Fruit fly (Drosophila melanogaster): Measurements from ENCODE around the gene GNBP3.

Gene GNBP3

DNA sequence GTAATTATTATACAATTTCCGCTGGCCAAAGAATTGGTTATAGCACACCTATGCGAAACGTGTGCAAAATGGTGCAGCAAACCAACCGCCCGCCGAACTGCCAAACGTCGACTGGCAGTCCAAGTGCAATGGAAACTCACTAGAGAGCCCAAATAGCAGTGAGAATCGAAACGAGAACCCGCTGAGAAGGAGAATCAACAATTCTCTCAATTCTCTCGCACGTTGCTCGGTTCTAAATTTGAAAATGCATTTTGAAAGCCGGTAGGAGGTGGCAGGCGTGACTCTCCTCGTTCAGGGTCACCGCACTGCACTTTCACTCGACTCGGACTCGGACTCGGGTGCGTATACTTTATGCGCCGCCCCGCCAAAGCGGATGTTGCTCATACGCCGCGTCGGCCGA, 25.0 kb downstream of the GNBP3 start, which contains the start of gene CG5644:
TSS of gene CG5644 (minus strand) at position 101 of the 400 bp plus-strand sequence.
- TF ChIP-seq tj (GFP tag; optimal IDR thresholded peaks at IDR 0.05) (peak; percentile 0), CG7045 (GFP tag; optimal IDR thresholded peaks at IDR 0.05) (no peak), bab1 (GFP tag; optimal IDR thresholded peaks at IDR 0.05) (no peak), Clk (GFP tag; optimal IDR thresholded peaks at IDR 0.05) (no peak), ovo (GFP tag; optimal IDR thresholded peaks at IDR 0.05) (no peak), CG1620 (GFP tag; optimal IDR thresholded peaks at IDR 0.05) (no peak), toe (GFP tag; optimal IDR thresholded peaks at IDR 0.05) (no peak)

DNA sequence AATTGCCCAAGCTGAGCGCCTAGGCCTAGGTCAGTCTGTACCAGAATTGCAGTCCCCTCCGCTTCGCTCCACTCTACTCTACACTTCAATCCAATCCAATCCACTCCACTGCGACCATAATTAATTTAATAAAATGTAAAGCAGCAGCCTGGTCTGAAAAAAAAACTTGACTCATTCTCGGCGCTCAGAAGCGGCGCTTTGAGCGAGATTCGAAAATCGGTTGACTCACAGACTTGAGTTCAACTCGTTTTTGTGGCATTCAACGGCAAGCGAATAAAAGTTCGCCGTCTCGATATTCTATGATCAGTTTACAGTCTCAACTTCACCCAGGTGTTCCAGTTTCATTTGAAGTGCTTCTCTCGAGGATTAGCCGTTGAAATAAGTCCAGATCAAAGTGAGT, 26.7 kb downstream of the GNBP3 start, which contains the start of gene CG13314:
TSS of gene CG13314 (plus strand) at position 301 of the 400 bp plus-strand sequence.
- TF ChIP-seq CG14711 (tag; optimal IDR thresholded peaks at IDR 0.05) (no peak), CG33017 (tag; optimal IDR thresholded peaks at IDR 0.05) (no peak), CG12768 (GFP tag; optimal IDR thresholded peaks at IDR 0.05) (no peak), CG11617 (GFP tag; optimal IDR thresholded peaks at IDR 0.05) (no peak), Mnt (GFP tag; optimal IDR thresholded peaks at IDR 0.05) (no peak), cnc (optimal IDR thresholded peaks at IDR 0.05) (no peak)

DNA sequence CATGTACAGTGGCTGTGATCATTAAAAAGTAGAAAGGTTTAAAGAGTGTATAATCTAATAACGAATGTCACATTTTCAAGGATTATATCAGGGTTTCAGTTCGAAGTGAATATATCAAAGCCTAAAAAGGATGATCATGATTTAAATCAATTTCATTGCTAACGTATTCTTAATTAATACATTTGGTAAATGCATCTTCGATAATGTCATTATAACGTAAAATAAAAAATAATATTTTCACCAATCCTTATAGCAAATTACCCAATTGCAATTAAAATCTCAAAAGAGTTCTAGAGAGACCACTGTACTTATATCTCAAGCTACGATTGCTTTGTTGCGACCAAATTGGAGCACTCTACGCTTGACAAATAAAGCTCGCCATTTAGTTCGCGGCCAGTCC, 27.2 kb downstream of the GNBP3 start:
- no peak for TF ChIP-seq CG7101 (tag; optimal IDR thresholded peaks at IDR 0.05)
- TF ChIP-seq Hr96 (GFP tag; optimal IDR thresholded peaks at IDR 0.05): no peak
- no peak for TF ChIP-seq CG33017 (tag; optimal IDR thresholded peaks at IDR 0.05)
- TF ChIP-seq kay (GFP tag; ENCODE audit: borderline replicate concordance): no peak
- TF ChIP-seq CG7045 (GFP tag; optimal IDR thresholded peaks at IDR 0.05): no peak
- no peak for TF ChIP-seq bab1 (GFP tag; optimal IDR thresholded peaks at IDR 0.05)
- no peak for TF ChIP-seq cnc (optimal IDR thresholded peaks at IDR 0.05)
- no peak for TF ChIP-seq CG1620 (GFP tag; optimal IDR thresholded peaks at IDR 0.05)
- no peak for TF ChIP-seq CG12768 (GFP tag; optimal IDR thresholded peaks at IDR 0.05)
- no peak for TF ChIP-seq CG5204 (GFP tag; optimal IDR thresholded peaks at IDR 0.05)
- TF ChIP-seq pad (GFP tag; optimal IDR thresholded peaks at IDR 0.05): no peak
- no peak for TF ChIP-seq toe (GFP tag; optimal IDR thresholded peaks at IDR 0.05)
- TF ChIP-seq CG14711 (tag; optimal IDR thresholded peaks at IDR 0.05): no peak
- no peak for TF ChIP-seq Mnt (GFP tag; optimal IDR thresholded peaks at IDR 0.05)
- TF ChIP-seq tj (GFP tag; optimal IDR thresholded peaks at IDR 0.05): no peak

DNA sequence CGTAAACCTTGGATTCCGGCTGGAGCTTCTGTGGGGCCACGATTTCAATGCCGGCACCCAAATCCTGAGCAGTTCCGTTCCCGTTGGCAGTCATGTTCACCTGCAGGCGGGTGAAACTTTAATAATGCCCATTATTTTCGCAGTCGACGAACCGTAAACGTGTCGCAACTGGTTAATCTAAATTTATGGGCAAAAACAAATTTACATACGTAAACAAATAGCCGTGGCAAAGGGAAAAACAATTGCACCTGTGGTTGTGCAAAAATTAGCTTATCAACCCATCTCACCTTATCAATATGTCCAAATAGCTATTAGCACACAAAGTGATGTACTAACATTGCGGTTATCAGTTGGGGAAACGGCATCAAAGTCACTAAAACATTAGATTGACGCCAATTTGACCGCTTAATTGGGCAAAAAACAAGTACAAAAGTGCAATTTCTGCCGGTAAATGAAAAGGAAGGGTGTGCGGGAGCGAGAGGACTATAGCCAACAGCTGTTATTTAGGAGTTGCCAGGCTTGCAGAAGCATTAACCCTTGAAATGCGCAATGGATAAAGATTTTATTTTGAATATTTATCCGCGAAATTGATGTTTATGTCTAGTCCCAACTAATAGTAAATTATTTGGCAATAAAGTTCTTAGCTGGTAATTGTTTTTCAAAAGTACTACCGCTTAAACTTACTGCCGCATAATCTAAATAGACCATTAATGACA, 30.5 kb downstream of the GNBP3 start:
- no peak for TF ChIP-seq cnc (optimal IDR thresholded peaks at IDR 0.05)
- no peak for TF ChIP-seq bab1 (GFP tag; optimal IDR thresholded peaks at IDR 0.05)
- peak; percentile 8 for TF ChIP-seq Hr96 (GFP tag; optimal IDR thresholded peaks at IDR 0.05)
- TF ChIP-seq CG12768 (GFP tag; optimal IDR thresholded peaks at IDR 0.05): peak; percentile 41
- peak; percentile 25 for TF ChIP-seq tj (GFP tag; optimal IDR thresholded peaks at IDR 0.05)
- peak; percentile 37 for TF ChIP-seq Mnt (GFP tag; optimal IDR thresholded peaks at IDR 0.05)
- TF ChIP-seq ovo (GFP tag; optimal IDR thresholded peaks at IDR 0.05): no peak
- TF ChIP-seq CG1620 (GFP tag; optimal IDR thresholded peaks at IDR 0.05): no peak
- TF ChIP-seq Clk (GFP tag; optimal IDR thresholded peaks at IDR 0.05): no peak
- no peak for TF ChIP-seq toe (GFP tag; optimal IDR thresholded peaks at IDR 0.05)
- TF ChIP-seq CG5204 (GFP tag; optimal IDR thresholded peaks at IDR 0.05): no peak
- peak; percentile 19 for TF ChIP-seq Crg-1 (GFP tag; optimal IDR thresholded peaks at IDR 0.05)
- TF ChIP-seq CG33017 (tag; optimal IDR thresholded peaks at IDR 0.05): peak; percentile 58
- TF ChIP-seq cic (GFP tag; optimal IDR thresholded peaks at IDR 0.05): peak; percentile 79
- peak; percentile 89 for TF ChIP-seq CG14711 (tag; optimal IDR thresholded peaks at IDR 0.05)
- TF ChIP-seq kay (GFP tag; ENCODE audit: borderline replicate concordance): peak; percentile 7
- TF ChIP-seq CG7045 (GFP tag; optimal IDR thresholded peaks at IDR 0.05): peak; percentile 60
- no peak for TF ChIP-seq pad (GFP tag; optimal IDR thresholded peaks at IDR 0.05)
- no peak for TF ChIP-seq CG7101 (tag; optimal IDR thresholded peaks at IDR 0.05)
- TF ChIP-seq CG11617 (GFP tag; optimal IDR thresholded peaks at IDR 0.05): peak; percentile 28

DNA sequence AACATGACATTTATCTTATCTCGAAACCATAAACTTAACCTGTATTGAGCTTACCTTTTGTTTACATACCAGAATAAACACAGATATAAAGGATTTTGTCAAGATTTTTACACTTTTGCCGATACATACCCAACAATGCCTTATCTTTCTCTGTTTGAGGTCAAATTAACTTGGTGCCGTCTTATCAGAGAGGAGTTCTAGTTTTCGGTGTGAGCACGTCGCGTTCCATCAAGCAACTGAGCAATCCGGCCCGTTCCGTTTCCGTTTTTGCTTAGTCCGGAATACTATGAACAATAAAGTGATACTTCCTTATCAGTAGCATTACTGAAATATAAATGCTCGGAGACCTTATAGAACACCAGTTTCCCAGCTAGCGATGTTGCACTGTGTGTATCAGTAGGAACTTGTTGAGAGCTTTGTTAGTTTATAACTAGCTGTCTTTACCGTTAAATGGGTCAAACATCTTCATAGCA, 31.1 kb downstream of the GNBP3 start, which contains the start of gene Galk:
TSS of gene Galk (minus strand) at position 244 of the 473 bp plus-strand sequence.
- TF ChIP-seq toe (GFP tag; optimal IDR thresholded peaks at IDR 0.05) (no peak), bab1 (GFP tag; optimal IDR thresholded peaks at IDR 0.05) (no peak), Hr96 (GFP tag; optimal IDR thresholded peaks at IDR 0.05) (no peak), CG11617 (GFP tag; optimal IDR thresholded peaks at IDR 0.05) (no peak), CG1620 (GFP tag; optimal IDR thresholded peaks at IDR 0.05) (peak; percentile 28), CG14711 (tag; optimal IDR thresholded peaks at IDR 0.05) (no peak), kay (GFP tag; ENCODE audit: borderline replicate concordance) (no peak), Mnt (GFP tag; optimal IDR thresholded peaks at IDR 0.05) (peak; percentile 45), tj (GFP tag; optimal IDR thresholded peaks at IDR 0.05) (peak; percentile 25), CG7045 (GFP tag; optimal IDR thresholded peaks at IDR 0.05) (no peak), Crg-1 (GFP tag; optimal IDR thresholded peaks at IDR 0.05) (peak; percentile 5), CG7101 (tag; optimal IDR thresholded peaks at IDR 0.05) (peak; percentile 59), CG33017 (tag; optimal IDR thresholded peaks at IDR 0.05) (peak; percentile 70), Clk (GFP tag; optimal IDR thresholded peaks at IDR 0.05) (peak; percentile 13), cic (GFP tag; optimal IDR thresholded peaks at IDR 0.05) (peak; percentile 29), ovo (GFP tag; optimal IDR thresholded peaks at IDR 0.05) (peak; percentile 22), cnc (optimal IDR thresholded peaks at IDR 0.05) (no peak), pad (GFP tag; optimal IDR thresholded peaks at IDR 0.05) (no peak), CG12768 (GFP tag; optimal IDR thresholded peaks at IDR 0.05) (peak; percentile 44), CG5204 (GFP tag; optimal IDR thresholded peaks at IDR 0.05) (peak; percentile 64)

DNA sequence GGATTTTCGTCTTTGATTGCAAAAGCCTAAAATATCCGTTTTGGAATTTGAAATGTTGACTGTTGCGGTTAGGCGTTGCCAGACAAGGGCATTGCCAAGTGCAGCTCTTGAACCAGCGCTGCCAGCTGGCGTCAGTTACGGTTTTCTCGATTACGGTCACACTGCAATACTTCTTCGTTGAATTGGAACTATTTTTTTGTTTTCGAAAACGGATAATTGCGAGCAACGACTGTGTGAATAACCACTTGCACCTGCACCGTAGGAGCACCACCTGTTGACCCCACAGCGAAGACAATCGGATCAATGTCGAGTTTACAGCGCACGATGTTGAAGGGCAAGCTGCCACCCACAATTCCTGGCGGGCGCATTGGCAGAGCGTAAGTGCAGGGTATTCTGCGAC, 31.8 kb downstream of the GNBP3 start, which contains the start of gene CG5068:
TSS of gene CG5068 (plus strand) at position 129 of the 400 bp plus-strand sequence.
- TF ChIP-seq bab1 (GFP tag; optimal IDR thresholded peaks at IDR 0.05) (peak; percentile 10), CG1620 (GFP tag; optimal IDR thresholded peaks at IDR 0.05) (no peak)

Data from whole organism, adult.